Worm (Caenorhabditis elegans): ENCODE results near the gene nhr-103.

nhr-103 gene

ce11 chrV:2228781-2229180 is 3.6 kb downstream of the nhr-103 start, which contains the start of gene nhr-126:
Gene nhr-126, plus strand, starts transcription at chrV:2229081.
- TF ChIP-seq mab-5 (tag; optimal IDR thresholded peaks at IDR 0.05) (no peak), blmp-1 (tag; optimal IDR thresholded peaks at IDR 0.05) (no peak), ztf-11 (tag; optimal IDR thresholded peaks at IDR 0.05) (no peak), ceh-39 (tag; optimal IDR thresholded peaks at IDR 0.05) (no peak), ces-1 (GFP tag; optimal IDR thresholded peaks at IDR 0.05) (no peak), elt-1 (tag; optimal IDR thresholded peaks at IDR 0.05; ENCODE audit: borderline replicate concordance, insufficient read depth) (no peak), unc-120 (tag; optimal IDR thresholded peaks at IDR 0.05; ENCODE audit: poor library complexity, severe bottlenecking) (no peak), snpc-4 (tag; optimal IDR thresholded peaks at IDR 0.05) (no peak), hlh-1 (tag; optimal IDR thresholded peaks at IDR 0.05) (no peak), tbx-8 (GFP tag; optimal IDR thresholded peaks at IDR 0.05) (no peak), unc-39 (tag; optimal IDR thresholded peaks at IDR 0.05) (no peak), flh-1 (GFP tag; optimal IDR thresholded peaks at IDR 0.05) (no peak), unc-62 (GFP tag; optimal IDR thresholded peaks at IDR 0.05) (no peak)

ce11 chrV:2230912-2231311 is 5.7 kb downstream of the nhr-103 start, which contains the start of gene nhr-134:
Gene nhr-134, plus strand, starts transcription at chrV:2231223.
- TF ChIP-seq lin-13 (tag; optimal IDR thresholded peaks at IDR 0.05) = no peak
- TF ChIP-seq sptf-1 (tag; optimal IDR thresholded peaks at IDR 0.05) = no peak
- no peak for TF ChIP-seq sem-2 (GFP tag; optimal IDR thresholded peaks at IDR 0.05)
- no peak for TF ChIP-seq flh-1 (GFP tag; optimal IDR thresholded peaks at IDR 0.05)

- TF ChIP-seq ztf-11 (tag; optimal IDR thresholded peaks at IDR 0.05) = no peak
These were observed 7.9 kb downstream of the nhr-103 start, which contains the start of gene nhr-96 for ce11 chrV:2233177-2233576. Gene nhr-96, plus strand, starts transcription at chrV:2233477.

ce11 chrV:2235848-2236247 is 10.6 kb downstream of the nhr-103 start, which contains the start of gene cyp-33C4:
Gene cyp-33C4, plus strand, starts transcription at chrV:2236140.
- TF ChIP-seq unc-62 (GFP tag; optimal IDR thresholded peaks at IDR 0.05) = no peak
- TF ChIP-seq drap-1 (GFP tag; optimal IDR thresholded peaks at IDR 0.05) = no peak

ce11 chrV:2238012-2238411 is 12.8 kb downstream of the nhr-103 start:
- TF ChIP-seq ceh-43 (GFP tag; optimal IDR thresholded peaks at IDR 0.05) (no peak), mep-1 (tag; optimal IDR thresholded peaks at IDR 0.05) (no peak), cnd-1 (tag; optimal IDR thresholded peaks at IDR 0.05) (no peak), lin-32 (GFP tag; optimal IDR thresholded peaks at IDR 0.05) (no peak), elt-3 (tag; optimal IDR thresholded peaks at IDR 0.05) (no peak), lin-13 (tag; optimal IDR thresholded peaks at IDR 0.05) (no peak), mab-5 (tag; optimal IDR thresholded peaks at IDR 0.05) (no peak), hlh-1 (tag; optimal IDR thresholded peaks at IDR 0.05) (no peak), nhr-2 (tag; optimal IDR thresholded peaks at IDR 0.05) (no peak), ceh-39 (tag; optimal IDR thresholded peaks at IDR 0.05) (no peak), sptf-1 (tag; optimal IDR thresholded peaks at IDR 0.05) (no peak), lsy-2 (tag; optimal IDR thresholded peaks at IDR 0.05) (no peak), pha-4 (tag; optimal IDR thresholded peaks at IDR 0.05) (no peak), snpc-4 (tag; optimal IDR thresholded peaks at IDR 0.05) (no peak), nhr-12 (tag; optimal IDR thresholded peaks at IDR 0.05) (no peak), tbx-8 (GFP tag; optimal IDR thresholded peaks at IDR 0.05) (no peak)

- TF ChIP-seq cnd-1 (tag; optimal IDR thresholded peaks at IDR 0.05) = no peak
- TF ChIP-seq mls-2 (tag; optimal IDR thresholded peaks at IDR 0.05) = no peak
- no peak for TF ChIP-seq unc-62 (GFP tag; optimal IDR thresholded peaks at IDR 0.05)
- TF ChIP-seq lin-13 (tag; optimal IDR thresholded peaks at IDR 0.05) = no peak
- no peak for TF ChIP-seq ceh-39 (tag; optimal IDR thresholded peaks at IDR 0.05)
- TF ChIP-seq sptf-1 (tag; optimal IDR thresholded peaks at IDR 0.05) = no peak
- no peak for TF ChIP-seq lin-32 (GFP tag; optimal IDR thresholded peaks at IDR 0.05)
These were observed 17.4 kb downstream of the nhr-103 start, which contains the start of gene cyp-33C3 for ce11 chrV:2242630-2243029. Gene cyp-33C3, plus strand, starts transcription at chrV:2242778.

ce11 chrV:2244751-2245150 is 19.5 kb downstream of the nhr-103 start, which contains the start of gene cyp-33C5:
Gene cyp-33C5, plus strand, starts transcription at chrV:2245004.
- no peak for TF ChIP-seq M03D4.4 (tag; optimal IDR thresholded peaks at IDR 0.05)
- no peak for TF ChIP-seq lin-13 (tag; optimal IDR thresholded peaks at IDR 0.05)
- no peak for TF ChIP-seq nhr-237 (tag; optimal IDR thresholded peaks at IDR 0.05)
- TF ChIP-seq zip-8 (tag; optimal IDR thresholded peaks at IDR 0.05) = no peak
- no peak for TF ChIP-seq nhr-76 (tag; optimal IDR thresholded peaks at IDR 0.05)
- no peak for TF ChIP-seq bed-3 (GFP tag; optimal IDR thresholded peaks at IDR 0.05)
- no peak for TF ChIP-seq ceh-83 (GFP tag; optimal IDR thresholded peaks at IDR 0.05)
- no peak for TF ChIP-seq hlh-1 (tag; optimal IDR thresholded peaks at IDR 0.05)
- no peak for TF ChIP-seq unc-120 (tag; optimal IDR thresholded peaks at IDR 0.05; ENCODE audit: poor library complexity, severe bottlenecking)
- TF ChIP-seq nhr-12 (tag; optimal IDR thresholded peaks at IDR 0.05) = no peak
- no peak for TF ChIP-seq flh-1 (GFP tag; optimal IDR thresholded peaks at IDR 0.05)
- no peak for TF ChIP-seq pha-4 (tag; optimal IDR thresholded peaks at IDR 0.05)
- TF ChIP-seq cnd-1 (tag; optimal IDR thresholded peaks at IDR 0.05) = no peak
